Worm (Caenorhabditis elegans): ENCODE results near the gene deb-1.

- TF ChIP-seq ztf-29 (GFP tag; IDR thresholded peaks at IDR 0.05) (no peak), cog-1 (tag; optimal IDR thresholded peaks at IDR 0.05) (no peak), tab-1 (GFP tag; IDR thresholded peaks at IDR 0.05) (no peak), klf-2 (GFP tag; conservative IDR thresholded peaks at IDR 0.05) (no peak), flt-1 (GFP tag; IDR thresholded peaks at IDR 0.05) (no peak), med-1 (GFP tag; optimal IDR thresholded peaks at IDR 0.05; ENCODE audit: insufficient read depth) (no peak), ref-1 (GFP tag; conservative IDR thresholded peaks at IDR 0.05) (no peak), ztf-23 (GFP tag; IDR thresholded peaks at IDR 0.05) (no peak), T22C8.4 (GFP tag; IDR thresholded peaks at IDR 0.05) (peak; percentile 42; the same call in 1 of the 2 replicates)
Measured at ce11 chrIV:7133140-7133539, 39.1 kb upstream of the deb-1 start, which contains the start of gene cyn-12.
